Fruit fly (Drosophila melanogaster) whole organism, embryonic: Measurements from ENCODE around the gene CG32544.

Source experiments
- Blimp-1 ChIP-seq: fragments of 200-800 bp; sonication (Bioruptor generic); optimal IDR thresholded peaks from 3 replicates; lab custom pipeline; 2018; ENCODE audit warnings: missing biosample characterization, missing genetic modification characterization, mild to moderate bottlenecking, moderate library complexity, missing genetic modification reagents
- BtbVII ChIP-seq: fragments of 200-800 bp; sonication (Bioruptor generic); optimal IDR thresholded peaks from 3 replicates; lab custom pipeline; 2017; ENCODE audit warnings: missing biosample characterization, mild to moderate bottlenecking, missing genetic modification characterization
- CG10321 ChIP-seq: fragments of 200-800 bp; sonication (Bioruptor generic); IDR thresholded peaks from 2 replicates; pipeline ENCODE4 v1.3.6; 2022; ENCODE audit warnings: missing biosample characterization, missing genetic modification characterization
- CG10462 ChIP-seq: fragments of 200-800 bp; sonication (Bioruptor generic); optimal IDR thresholded peaks from 2 replicates; lab custom pipeline; 2016; ENCODE audit warnings: missing biosample characterization, missing genetic modification characterization
- CG10565 ChIP-seq: fragments of 200-800 bp; sonication (Bioruptor generic); optimal IDR thresholded peaks from 3 replicates; lab custom pipeline; 2016; ENCODE audit warnings: missing biosample characterization, mild to moderate bottlenecking, missing genetic modification characterization
- CG11085 ChIP-seq: fragments of 200-800 bp; sonication (Bioruptor generic); IDR thresholded peaks from 2 replicates; pipeline ENCODE4 v1.3.6; 2022; ENCODE audit warnings: missing biosample characterization, missing genetic modification characterization
- CG12155 ChIP-seq: fragments of 200-800 bp; sonication (Bioruptor generic); optimal IDR thresholded peaks from 3 replicates; lab custom pipeline; 2016; ENCODE audit warnings: missing biosample characterization, missing genetic modification characterization
- CG12744 ChIP-seq: fragments of 200-800 bp; sonication (Bioruptor generic); optimal IDR thresholded peaks from 2 replicates; lab custom pipeline; 2016; ENCODE audit warnings: missing biosample characterization, missing genetic modification characterization
- CG13624 ChIP-seq: fragments of 200-800 bp; sonication (Bioruptor generic); optimal IDR thresholded peaks from 2 replicates; lab custom pipeline; 2016; ENCODE audit warnings: missing biosample characterization, missing genetic modification characterization
- CG15073 ChIP-seq: fragments of 200-800 bp; sonication (Bioruptor generic); optimal IDR thresholded peaks from 2 replicates; lab custom pipeline; 2016; ENCODE audit warnings: missing biosample characterization, missing genetic modification characterization
- CG15514 ChIP-seq: fragments of 200-800 bp; sonication (Bioruptor generic); optimal IDR thresholded peaks from 3 replicates; lab custom pipeline; 2017; ENCODE audit warnings: missing biosample characterization, missing genetic modification characterization, mild to moderate bottlenecking, moderate library complexity, missing genetic modification reagents
- CG1603 ChIP-seq: fragments of 200-800 bp; sonication (Bioruptor generic); optimal IDR thresholded peaks from 2 replicates; lab custom pipeline; 2019; ENCODE audit warnings: missing biosample characterization, mild to moderate bottlenecking, missing genetic modification characterization, moderate library complexity
- CG8089 ChIP-seq: fragments of 200-800 bp; sonication (Bioruptor generic); optimal IDR thresholded peaks from 3 replicates; lab custom pipeline; 2016; ENCODE audit warnings: missing biosample characterization, missing genetic modification characterization
- CG8388 ChIP-seq: fragments of 200-800 bp; sonication (Bioruptor generic); optimal IDR thresholded peaks from 2 replicates; lab custom pipeline; 2019; ENCODE audit warnings: missing biosample characterization, mild to moderate bottlenecking, missing genetic modification characterization, moderate library complexity
- CG9437 ChIP-seq: fragments of 200-800 bp; sonication (Bioruptor generic); optimal IDR thresholded peaks from 2 replicates; lab custom pipeline; 2018; ENCODE audit warnings: missing biosample characterization, mild to moderate bottlenecking, missing genetic modification characterization
- CG9932 ChIP-seq: fragments of 200-800 bp; sonication (Bioruptor generic); IDR thresholded peaks from 2 replicates; pipeline ENCODE4 v1.3.6; 2022; ENCODE audit warnings: missing biosample characterization, missing genetic modification characterization
- CTCF ChIP-seq: fragments of 200-800 bp; sonication (Bioruptor generic); optimal IDR thresholded peaks from 2 replicates; lab custom pipeline; 2017; ENCODE audit warnings: missing biosample characterization, mild to moderate bottlenecking, missing genetic modification characterization, moderate library complexity
- CkIIα-i1 ChIP-seq: fragments of 200-800 bp; sonication (Bioruptor generic); IDR thresholded peaks from 2 replicates; pipeline ENCODE4 v1.3.6; 2022; ENCODE audit warnings: missing biosample characterization, missing genetic modification characterization
- Deaf1 ChIP-seq: fragments of 200-800 bp; optimal IDR thresholded peaks from 3 replicates; lab custom pipeline; 2019; ENCODE audit warnings: missing biosample characterization, mild to moderate bottlenecking, missing genetic modification characterization, moderate library complexity
- Dref ChIP-seq: fragments of 200-800 bp; sonication (Bioruptor generic); IDR thresholded peaks from 2 replicates; pipeline ENCODE4 v1.3.6; 2022; ENCODE audit warnings: missing biosample characterization, missing genetic modification characterization
- Elba2 ChIP-seq: fragments of 200-800 bp; sonication (Bioruptor generic); optimal IDR thresholded peaks from 3 replicates; lab custom pipeline; 2016; ENCODE audit warnings: missing biosample characterization, missing genetic modification characterization
- Fer1 ChIP-seq: fragments of 200-800 bp; sonication (Bioruptor generic); optimal IDR thresholded peaks from 2 replicates; lab custom pipeline; 2017; ENCODE audit warnings: missing biosample characterization, mild to moderate bottlenecking, missing genetic modification characterization
- Hr3 ChIP-seq: fragments of 200-800 bp; sonication (Bioruptor generic); optimal IDR thresholded peaks from 3 replicates; lab custom pipeline; 2016; ENCODE audit warnings: missing biosample characterization, missing genetic modification characterization
- Myb ChIP-seq: fragments of 200-800 bp; sonication (Bioruptor generic); optimal IDR thresholded peaks from 2 replicates; lab custom pipeline; 2016; ENCODE audit warnings: missing biosample characterization, missing genetic modification characterization
- Nf-YA ChIP-seq: fragments of 200-800 bp; sonication (Bioruptor generic); IDR thresholded peaks from 2 replicates; pipeline ENCODE4 v1.3.6; 2022; ENCODE audit warnings: missing biosample characterization, missing genetic modification characterization
- Ptx1 ChIP-seq: fragments of 200-800 bp; sonication (Bioruptor generic); IDR thresholded peaks from 2 replicates; pipeline ENCODE4 v1.3.6; 2022; ENCODE audit warnings: missing biosample characterization, missing genetic modification characterization
- Ravus ChIP-seq: fragments of 200-800 bp; sonication (Bioruptor generic); IDR thresholded peaks from 2 replicates; pipeline ENCODE4 v1.3.6; 2022; ENCODE audit warnings: missing biosample characterization, missing genetic modification characterization
- Rfx ChIP-seq: fragments of 200-800 bp; sonication (Bioruptor generic); IDR thresholded peaks from 2 replicates; pipeline ENCODE4 v1.3.6; 2022; ENCODE audit warnings: missing biosample characterization, missing genetic modification characterization
- TFAM ChIP-seq: fragments of 200-800 bp; sonication (Bioruptor generic); optimal IDR thresholded peaks from 2 replicates; lab custom pipeline; 2017; ENCODE audit warnings: missing biosample characterization, missing genetic modification characterization, inconsistent platforms
- Tbp ChIP-seq: fragments of >200 bp; optimal IDR thresholded peaks from 2 replicates; lab custom pipeline; 2018; ENCODE audit warnings: missing biosample characterization, missing genetic modification characterization
- al ChIP-seq: fragments of 200-800 bp; sonication (Bioruptor generic); IDR thresholded peaks from 2 replicates; pipeline ENCODE4 v1.3.6; 2022; ENCODE audit warnings: missing biosample characterization, missing genetic modification characterization
- ase ChIP-seq: fragments of 200-800 bp; sonication (Bioruptor generic); IDR thresholded peaks from 3 replicates; pipeline ENCODE4 v1.3.6; 2022; ENCODE audit warnings: missing biosample characterization, missing genetic modification characterization
- ash1 ChIP-seq: fragments of 200-800 bp; sonication (Bioruptor generic); optimal IDR thresholded peaks from 2 replicates; lab custom pipeline; 2018; ENCODE audit warnings: missing biosample characterization, mild to moderate bottlenecking, missing genetic modification characterization
- cg ChIP-seq: fragments of 200-800 bp; sonication (Bioruptor generic); optimal IDR thresholded peaks from 3 replicates; lab custom pipeline; 2019; ENCODE audit warnings: missing biosample characterization, mild to moderate bottlenecking, missing genetic modification characterization, moderate library complexity
- corto ChIP-seq: fragments of 200-800 bp; sonication (Bioruptor generic); optimal IDR thresholded peaks from 2 replicates; lab custom pipeline; 2016; ENCODE audit warnings: missing biosample characterization, mild to moderate bottlenecking, missing genetic modification characterization, moderate library complexity
- fd96Cb ChIP-seq: fragments of 200-800 bp; sonication (Bioruptor generic); optimal IDR thresholded peaks from 2 replicates; lab custom pipeline; 2018; ENCODE audit warnings: missing biosample characterization, mild to moderate bottlenecking, missing genetic modification characterization, moderate library complexity
- gce ChIP-seq: fragments of 200-800 bp; sonication (Bioruptor generic); IDR thresholded peaks from 3 replicates; pipeline ENCODE4 v1.3.6; 2022; ENCODE audit warnings: missing biosample characterization, missing genetic modification characterization
- gcm2 ChIP-seq: fragments of 200-800 bp; sonication (Bioruptor generic); optimal IDR thresholded peaks from 2 replicates; lab custom pipeline; 2016; ENCODE audit warnings: missing biosample characterization, missing genetic modification characterization
- insv ChIP-seq, 2 experiments: fragments of 200-800 bp; sonication (Bioruptor generic); optimal IDR thresholded peaks; 3 replicates each; lab custom pipeline; 2016 to 2018; ENCODE audit warnings: missing biosample characterization in 2 of 2, missing genetic modification characterization in 2 of 2
- jing ChIP-seq: fragments of 200-800 bp; sonication (Bioruptor generic); optimal IDR thresholded peaks from 2 replicates; lab custom pipeline; 2018; ENCODE audit warnings: missing biosample characterization, mild to moderate bottlenecking, missing genetic modification characterization
- ken ChIP-seq: fragments of 200-800 bp; sonication (Bioruptor generic); IDR thresholded peaks from 3 replicates; pipeline ENCODE4 v1.3.6; 2022; ENCODE audit warnings: missing biosample characterization, missing genetic modification characterization
- lab ChIP-seq: fragments of 200-800 bp; sonication (Bioruptor generic); optimal IDR thresholded peaks from 3 replicates; lab custom pipeline; 2017; ENCODE audit warnings: missing biosample characterization, missing genetic modification characterization, mild to moderate bottlenecking, moderate library complexity, missing genetic modification reagents
- lola ChIP-seq, 3 experiments: fragments of >200 bp in 2 of 3; fragments of 200-800 bp in 1 of 3; sonication (Bioruptor generic) in 1 of 3; optimal IDR thresholded peaks; 2 replicates each; lab custom pipeline; 2017 to 2019; ENCODE audit warnings: missing biosample characterization in 3 of 3, missing genetic modification characterization in 3 of 3, mild to moderate bottlenecking in 1 of 3, moderate library complexity in 1 of 3
- prd ChIP-seq, 3 experiments: fragments of >200 bp in 2 of 3; fragments of 200-800 bp in 1 of 3; sonication (Bioruptor generic) in 1 of 3; optimal IDR thresholded peaks in 2 of 3; IDR thresholded peaks in 1 of 3; 2 replicates in 2 of 3; 3 replicates in 1 of 3; pipeline versions ENCODE4 v1.3.6 to Lab custom; 2017 to 2022; ENCODE audit warnings: missing biosample characterization in 1 of 3, missing genetic modification characterization in 1 of 3
- pros ChIP-seq: fragments of 200-800 bp; sonication (Bioruptor generic); optimal IDR thresholded peaks from 3 replicates; lab custom pipeline; 2019; ENCODE audit warnings: missing biosample characterization, mild to moderate bottlenecking, missing genetic modification characterization, moderate library complexity
- salm ChIP-seq: fragments of 200-800 bp; sonication (Bioruptor generic); optimal IDR thresholded peaks from 2 replicates; lab custom pipeline; 2018; ENCODE audit warnings: missing biosample characterization, mild to moderate bottlenecking, missing genetic modification characterization
- seq ChIP-seq: fragments of 200-800 bp; sonication (Bioruptor generic); IDR thresholded peaks from 2 replicates; pipeline ENCODE4 v1.3.6; 2022; ENCODE audit warnings: missing biosample characterization, missing genetic modification characterization
- sim ChIP-seq: fragments of 200-800 bp; sonication (Bioruptor generic); IDR thresholded peaks from 2 replicates; pipeline ENCODE4 v1.3.6; 2022; ENCODE audit warnings: missing biosample characterization, missing genetic modification characterization
- stwl ChIP-seq: fragments of 200-800 bp; sonication (Bioruptor generic); optimal IDR thresholded peaks from 3 replicates; lab custom pipeline; 2018; ENCODE audit warnings: missing biosample characterization, mild to moderate bottlenecking, missing genetic modification characterization, moderate library complexity
- unc-4 ChIP-seq: fragments of 200-800 bp; sonication (Bioruptor generic); IDR thresholded peaks from 2 replicates; pipeline ENCODE4 v1.3.6; 2022; ENCODE audit warnings: missing biosample characterization, missing genetic modification characterization; ENCODE audit not compliant: partially characterized antibody
- zfh2 ChIP-seq: fragments of 200-800 bp; sonication (Bioruptor generic); optimal IDR thresholded peaks from 2 replicates; lab custom pipeline; 2016; ENCODE audit warnings: missing biosample characterization, missing genetic modification characterization

CG32544 gene

dm6 chrX:18899835-18900460 is 39.9 kb downstream of the CG32544 start, which contains the start of gene CG7378 (continued):
- peak; percentile 48 for TF ChIP-seq BtbVII (GFP tag; lab: Kevin White, UChicago)
- no peak for TF ChIP-seq prd (optimal IDR thresholded peaks at IDR 0.05; lab: Kevin White, UChicago)
- no peak for TF ChIP-seq prd (GFP tag; IDR thresholded peaks at IDR 0.05; lab: Robert Waterston, UW)
- no peak for TF ChIP-seq CG12744 (GFP tag; lab: Kevin White, UChicago)
- TF ChIP-seq Deaf1 (tag; lab: Kevin White, UChicago) = no peak
- peak; percentile 51; the same call in 1 of the 2 replicates for TF ChIP-seq CG9932 (GFP tag; lab: Robert Waterston, UW)
- no peak for TF ChIP-seq CG12155 (GFP tag; lab: Kevin White, UChicago)
- TF ChIP-seq CTCF (GFP tag; lab: Kevin White, UChicago) = no peak
- TF ChIP-seq insv (GFP tag; optimal IDR thresholded peaks at IDR 0.05; lab: Kevin White, UChicago) = no peak
- peak; percentile 10 for TF ChIP-seq Fer1 (GFP tag; lab: Kevin White, UChicago)
- TF ChIP-seq CG10321 (GFP tag; lab: Robert Waterston, UW) = no peak
- no peak for TF ChIP-seq CG11085
- TF ChIP-seq salm (tag; lab: Kevin White, UChicago) = no peak
- TF ChIP-seq Hr3 = no peak
- TF ChIP-seq CG9437 (GFP tag; lab: Kevin White, UChicago) = peak; percentile 48
- TF ChIP-seq CG1603 (tag; lab: Kevin White, UChicago) = no peak
- peak; percentile 3 for TF ChIP-seq fd96Cb (tag; lab: Kevin White, UChicago)
- no peak for TF ChIP-seq Dref
- TF ChIP-seq Elba2 (GFP tag; lab: Kevin White, UChicago) = no peak
- no peak for TF ChIP-seq Myb (GFP tag; lab: Kevin White, UChicago)
- no peak for TF ChIP-seq CG10462 (GFP tag; lab: Kevin White, UChicago)
- TF ChIP-seq Tbp (GFP tag; lab: Kevin White, UChicago) = no peak
- no peak for TF ChIP-seq Nf-YA (GFP tag; lab: Robert Waterston, UW)
- no peak for TF ChIP-seq jing (GFP tag; lab: Kevin White, UChicago)
- TF ChIP-seq ken (GFP tag; lab: Robert Waterston, UW) = no peak
- no peak for TF ChIP-seq sim (GFP tag; lab: Robert Waterston, UW)
- no peak for TF ChIP-seq cg (GFP tag; lab: Kevin White, UChicago)
- TF ChIP-seq ash1 (GFP tag; lab: Kevin White, UChicago) = no peak
- TF ChIP-seq al (GFP tag; lab: Robert Waterston, UW) = no peak
- no peak for TF ChIP-seq TFAM
- no peak for TF ChIP-seq Blimp-1 (GFP tag; lab: Kevin White, UChicago)
- TF ChIP-seq ase (GFP tag; lab: Robert Waterston, UW) = no peak
- TF ChIP-seq gce (GFP tag; lab: Robert Waterston, UW) = no peak
- no peak for TF ChIP-seq gcm2
- TF ChIP-seq CkIIα-i1 (GFP tag; lab: Robert Waterston, UW) = no peak
- no peak for TF ChIP-seq CG15073 (GFP tag; lab: Kevin White, UChicago)
- TF ChIP-seq CG8388 (GFP tag; lab: Kevin White, UChicago) = no peak
- peak; percentile 41 for TF ChIP-seq lab (GFP tag; lab: Kevin White, UChicago)
- TF ChIP-seq zfh2 (GFP tag; lab: Kevin White, UChicago) = no peak
- peak; percentile 56 for TF ChIP-seq Rfx (GFP tag; lab: Robert Waterston, UW)
- TF ChIP-seq CG8089 (GFP tag; lab: Kevin White, UChicago) = no peak
- no peak for TF ChIP-seq pros (GFP tag; lab: Kevin White, UChicago)
- peak; percentile 39 for TF ChIP-seq Ptx1 (GFP tag; lab: Robert Waterston, UW)
- no peak for TF ChIP-seq Ravus (GFP tag; lab: Robert Waterston, UW)
- TF ChIP-seq CG10565 = no peak
- TF ChIP-seq unc-4 (GFP tag; lab: Robert Waterston, UW) = no peak
- TF ChIP-seq seq = no peak
- TF ChIP-seq CG15514 (GFP tag; lab: Kevin White, UChicago) = no peak
- TF ChIP-seq lola (GFP tag; optimal IDR thresholded peaks at IDR 0.05; lab: Kevin White, UChicago) = no peak
- no peak for TF ChIP-seq stwl (tag; lab: Kevin White, UChicago)
- peak; percentile 10 for TF ChIP-seq CG13624 (GFP tag; lab: Kevin White, UChicago)
- no peak for TF ChIP-seq corto
